Fruit fly (Drosophila melanogaster): ENCODE results near the gene Smr.

The Smr gene

dm6 chrX:12739047-12739446 is 3.4 kb downstream of the Smr start:
- TF ChIP-seq CG7101 (tag; optimal IDR thresholded peaks at IDR 0.05) (peak; percentile 12), pad (GFP tag; optimal IDR thresholded peaks at IDR 0.05) (peak; percentile 15), CG12768 (GFP tag; optimal IDR thresholded peaks at IDR 0.05) (no peak)

DNA sequence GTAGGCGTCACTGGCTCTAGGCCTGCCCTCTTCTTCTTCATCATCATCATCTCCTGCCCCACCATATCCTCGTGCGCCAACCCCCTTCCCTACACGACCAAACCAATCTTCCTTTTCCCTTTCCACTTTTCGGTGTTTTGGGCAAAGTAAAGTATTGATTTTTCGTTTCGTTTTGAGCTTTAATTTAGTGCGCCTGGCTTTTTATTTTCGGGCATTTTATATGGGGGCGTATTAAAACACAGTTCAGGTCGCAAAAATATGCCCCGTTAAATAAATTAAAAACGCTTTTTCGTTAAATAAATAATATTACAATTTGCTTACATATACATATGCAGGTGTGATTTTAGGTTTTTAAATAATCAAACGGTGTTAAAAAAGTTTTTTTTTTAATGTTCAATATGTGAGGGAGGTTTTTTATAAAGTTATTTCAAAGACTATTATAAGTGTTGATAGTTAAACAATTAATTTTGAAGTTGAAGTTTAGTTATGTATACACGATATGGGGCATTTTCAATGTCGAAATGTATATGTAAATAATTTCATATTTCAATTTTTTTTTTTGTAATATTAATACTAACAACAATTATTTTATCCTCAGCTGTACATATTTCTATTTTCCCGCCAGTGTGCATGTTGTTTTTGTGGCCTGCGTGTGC is 4.6 kb downstream of the Smr start:
- TF ChIP-seq CG5204 (GFP tag; optimal IDR thresholded peaks at IDR 0.05) (peak; percentile 32), ovo (GFP tag; optimal IDR thresholded peaks at IDR 0.05) (no peak), CG11617 (GFP tag; optimal IDR thresholded peaks at IDR 0.05) (peak; percentile 59), CG33017 (tag; optimal IDR thresholded peaks at IDR 0.05) (peak; percentile 20), toe (GFP tag; optimal IDR thresholded peaks at IDR 0.05) (no peak), Hr96 (GFP tag; optimal IDR thresholded peaks at IDR 0.05) (no peak), CG14711 (tag; optimal IDR thresholded peaks at IDR 0.05) (peak; percentile 66), Crg-1 (GFP tag; optimal IDR thresholded peaks at IDR 0.05) (no peak), CG7101 (tag; optimal IDR thresholded peaks at IDR 0.05) (peak; percentile 75), CG7045 (GFP tag; optimal IDR thresholded peaks at IDR 0.05) (no peak), kay (GFP tag; ENCODE audit: borderline replicate concordance) (no peak), pad (GFP tag; optimal IDR thresholded peaks at IDR 0.05) (no peak), bab1 (GFP tag; optimal IDR thresholded peaks at IDR 0.05) (peak; percentile 55), Clk (GFP tag; optimal IDR thresholded peaks at IDR 0.05) (no peak), CG1620 (GFP tag; optimal IDR thresholded peaks at IDR 0.05) (no peak), CG12768 (GFP tag; optimal IDR thresholded peaks at IDR 0.05) (no peak), cnc (optimal IDR thresholded peaks at IDR 0.05) (no peak), tj (GFP tag; optimal IDR thresholded peaks at IDR 0.05) (no peak), cic (GFP tag; optimal IDR thresholded peaks at IDR 0.05) (no peak), Mnt (GFP tag; optimal IDR thresholded peaks at IDR 0.05) (no peak)

DNA sequence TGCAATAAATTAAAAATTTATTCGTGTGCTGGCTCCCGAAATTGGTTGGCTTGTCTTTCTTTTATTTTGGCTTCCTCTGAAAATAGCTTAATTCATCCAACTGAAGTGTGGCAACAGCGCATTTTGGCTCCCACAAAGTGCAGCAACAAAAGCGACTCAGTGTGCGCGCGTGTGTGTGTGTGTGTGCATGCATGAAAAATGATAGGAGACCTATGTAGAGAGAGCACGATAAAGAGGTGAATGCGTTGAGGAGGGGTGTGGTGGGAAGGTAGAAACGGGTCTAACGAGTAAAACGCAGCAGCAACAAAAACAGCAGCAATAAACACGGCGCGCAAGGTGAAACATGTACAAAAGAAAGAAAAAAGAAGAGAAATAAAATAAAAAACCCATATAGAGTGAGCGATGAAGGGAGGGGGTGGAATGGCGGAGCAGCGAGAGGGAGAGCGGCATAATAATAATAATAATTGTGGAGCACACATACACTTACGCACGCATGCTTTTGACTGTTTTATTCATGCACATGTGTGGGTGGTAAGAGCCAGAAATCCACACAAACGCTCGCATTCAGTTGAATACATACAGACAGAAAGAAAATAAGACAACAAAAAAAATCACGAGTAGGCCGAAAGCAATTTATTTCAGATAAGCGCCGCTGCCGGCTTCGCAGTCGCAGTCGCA is 5.2 kb downstream of the Smr start:
- TF ChIP-seq Mnt (GFP tag; optimal IDR thresholded peaks at IDR 0.05), result peak; percentile 76
- peak; percentile 42 for TF ChIP-seq CG14711 (tag; optimal IDR thresholded peaks at IDR 0.05)
- peak; percentile 57 for TF ChIP-seq CG33017 (tag; optimal IDR thresholded peaks at IDR 0.05)
- peak; percentile 39 for TF ChIP-seq Clk (GFP tag; optimal IDR thresholded peaks at IDR 0.05)
- TF ChIP-seq CG7101 (tag; optimal IDR thresholded peaks at IDR 0.05), result peak; percentile 40
- peak; percentile 59 for TF ChIP-seq Crg-1 (GFP tag; optimal IDR thresholded peaks at IDR 0.05)
- no peak for TF ChIP-seq Hr96 (GFP tag; optimal IDR thresholded peaks at IDR 0.05)
- TF ChIP-seq toe (GFP tag; optimal IDR thresholded peaks at IDR 0.05), result peak; percentile 59
- peak; percentile 75 for TF ChIP-seq pad (GFP tag; optimal IDR thresholded peaks at IDR 0.05)
- TF ChIP-seq cic (GFP tag; optimal IDR thresholded peaks at IDR 0.05), result peak; percentile 86
- peak; percentile 67 for TF ChIP-seq CG11617 (GFP tag; optimal IDR thresholded peaks at IDR 0.05)
- TF ChIP-seq cnc (optimal IDR thresholded peaks at IDR 0.05), result no peak
- peak; percentile 82 for TF ChIP-seq tj (GFP tag; optimal IDR thresholded peaks at IDR 0.05)
- peak; percentile 47 for TF ChIP-seq CG7045 (GFP tag; optimal IDR thresholded peaks at IDR 0.05)
- TF ChIP-seq CG1620 (GFP tag; optimal IDR thresholded peaks at IDR 0.05), result peak; percentile 56
- peak; percentile 85 for TF ChIP-seq ovo (GFP tag; optimal IDR thresholded peaks at IDR 0.05)
- no peak for TF ChIP-seq kay (GFP tag; ENCODE audit: borderline replicate concordance)
- TF ChIP-seq CG12768 (GFP tag; optimal IDR thresholded peaks at IDR 0.05), result peak; percentile 86
- TF ChIP-seq CG5204 (GFP tag; optimal IDR thresholded peaks at IDR 0.05), result peak; percentile 4
- peak; percentile 25 for TF ChIP-seq bab1 (GFP tag; optimal IDR thresholded peaks at IDR 0.05)

dm6 chrX:12735478-12736428 is 6.7 kb downstream of the Smr start:
- peak; percentile 73 for TF ChIP-seq toe (GFP tag; optimal IDR thresholded peaks at IDR 0.05)
- TF ChIP-seq CG7101 (tag; optimal IDR thresholded peaks at IDR 0.05), result peak; percentile 93
- peak; percentile 78 for TF ChIP-seq Clk (GFP tag; optimal IDR thresholded peaks at IDR 0.05)
- TF ChIP-seq pad (GFP tag; optimal IDR thresholded peaks at IDR 0.05), result peak; percentile 90
- peak; percentile 86 for TF ChIP-seq CG7045 (GFP tag; optimal IDR thresholded peaks at IDR 0.05)
- TF ChIP-seq CG12768 (GFP tag; optimal IDR thresholded peaks at IDR 0.05), result peak; percentile 82
- TF ChIP-seq kay (GFP tag; ENCODE audit: borderline replicate concordance), result peak; percentile 77
- TF ChIP-seq tj (GFP tag; optimal IDR thresholded peaks at IDR 0.05), result peak; percentile 60
- peak; percentile 98 to 100 for TF ChIP-seq cnc (optimal IDR thresholded peaks at IDR 0.05)
- TF ChIP-seq CG33017 (tag; optimal IDR thresholded peaks at IDR 0.05), result peak; percentile 75
- TF ChIP-seq CG5204 (GFP tag; optimal IDR thresholded peaks at IDR 0.05), result peak; percentile 88
- TF ChIP-seq Crg-1 (GFP tag; optimal IDR thresholded peaks at IDR 0.05), result peak; percentile 91
- TF ChIP-seq Hr96 (GFP tag; optimal IDR thresholded peaks at IDR 0.05), result peak; percentile 93
- peak; percentile 77 for TF ChIP-seq CG14711 (tag; optimal IDR thresholded peaks at IDR 0.05)
- TF ChIP-seq cic (GFP tag; optimal IDR thresholded peaks at IDR 0.05), result peak; percentile 78
- TF ChIP-seq CG11617 (GFP tag; optimal IDR thresholded peaks at IDR 0.05), result peak; percentile 95
- TF ChIP-seq bab1 (GFP tag; optimal IDR thresholded peaks at IDR 0.05), result peak; percentile 90
- peak; percentile 76 for TF ChIP-seq Mnt (GFP tag; optimal IDR thresholded peaks at IDR 0.05)
- peak; percentile 87 for TF ChIP-seq CG1620 (GFP tag; optimal IDR thresholded peaks at IDR 0.05)
- peak; percentile 97 for TF ChIP-seq ovo (GFP tag; optimal IDR thresholded peaks at IDR 0.05)

Measured in whole organism, adult.